Worm (Caenorhabditis elegans): ENCODE data around the gene dgk-2.

Gene dgk-2

DNA sequence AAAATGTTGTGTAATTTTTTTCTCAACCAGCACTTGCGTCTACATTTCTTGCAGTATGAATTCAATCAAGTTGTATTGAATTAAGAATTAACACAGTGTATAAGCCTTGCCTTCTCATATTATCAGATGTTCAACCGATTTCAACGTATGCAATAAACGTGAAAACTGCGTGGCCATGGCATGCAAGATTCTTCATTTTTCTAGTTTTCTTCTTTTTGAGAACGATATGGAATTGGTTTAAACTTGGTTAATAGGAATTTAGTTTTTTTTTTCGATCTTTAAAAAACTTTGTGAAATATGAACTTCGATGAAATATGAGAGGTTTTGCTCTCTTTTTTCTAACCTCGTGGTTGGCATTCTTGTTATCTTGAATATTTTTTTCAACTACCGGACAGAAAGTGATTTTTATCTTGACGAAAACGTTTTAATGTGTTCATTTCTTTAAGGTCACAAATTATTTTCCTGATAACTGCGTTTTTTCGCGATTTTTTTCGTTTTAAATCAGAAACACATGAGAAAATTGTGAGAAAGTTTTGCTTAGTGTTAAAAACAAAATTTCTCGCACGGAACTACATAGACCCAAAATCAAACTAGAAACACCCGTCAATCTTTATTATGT, 26.3 kb upstream of the dgk-2 start:
- TF ChIP-seq lin-15B (tag; optimal IDR thresholded peaks at IDR 0.05), result no peak
- no peak for TF ChIP-seq ztf-11 (tag; optimal IDR thresholded peaks at IDR 0.05)
- TF ChIP-seq R02D3.7 (tag; optimal IDR thresholded peaks at IDR 0.05), result no peak
- TF ChIP-seq pha-4 (tag; optimal IDR thresholded peaks at IDR 0.05), result peak; percentile 5
- no peak for TF ChIP-seq aly-2 (tag; optimal IDR thresholded peaks at IDR 0.05)
- TF ChIP-seq pqm-1 (tag; optimal IDR thresholded peaks at IDR 0.05), result peak; percentile 36
- TF ChIP-seq eor-1 (tag; optimal IDR thresholded peaks at IDR 0.05), result no peak
- TF ChIP-seq daf-12 (tag; optimal IDR thresholded peaks at IDR 0.05), result no peak
- TF ChIP-seq tbx-2 (tag; optimal IDR thresholded peaks at IDR 0.05), result no peak
- TF ChIP-seq elt-2 (tag; optimal IDR thresholded peaks at IDR 0.05), result peak; percentile 80
- no peak for TF ChIP-seq ceh-28 (tag; optimal IDR thresholded peaks at IDR 0.05)
- TF ChIP-seq skn-1 (tag; optimal IDR thresholded peaks at IDR 0.05), result no peak
- no peak for TF ChIP-seq nhr-23 (tag; optimal IDR thresholded peaks at IDR 0.05)
- TF ChIP-seq nhr-77 (tag; optimal IDR thresholded peaks at IDR 0.05), result no peak
- peak; percentile 54 for TF ChIP-seq elt-1 (tag; optimal IDR thresholded peaks at IDR 0.05)
- TF ChIP-seq lin-39 (tag; optimal IDR thresholded peaks at IDR 0.05), result no peak
- peak; percentile 95 for TF ChIP-seq mml-1 (tag; optimal IDR thresholded peaks at IDR 0.05)
- TF ChIP-seq ceh-16 (tag; optimal IDR thresholded peaks at IDR 0.05), result no peak
- TF ChIP-seq fos-1 (tag; optimal IDR thresholded peaks at IDR 0.05), result no peak
- no peak for TF ChIP-seq nhr-43 (tag; optimal IDR thresholded peaks at IDR 0.05; ENCODE audit: poor library complexity, severe bottlenecking)
- TF ChIP-seq nhr-12 (tag; optimal IDR thresholded peaks at IDR 0.05), result no peak
- TF ChIP-seq jun-1 (tag; optimal IDR thresholded peaks at IDR 0.05), result peak; percentile 37

DNA sequence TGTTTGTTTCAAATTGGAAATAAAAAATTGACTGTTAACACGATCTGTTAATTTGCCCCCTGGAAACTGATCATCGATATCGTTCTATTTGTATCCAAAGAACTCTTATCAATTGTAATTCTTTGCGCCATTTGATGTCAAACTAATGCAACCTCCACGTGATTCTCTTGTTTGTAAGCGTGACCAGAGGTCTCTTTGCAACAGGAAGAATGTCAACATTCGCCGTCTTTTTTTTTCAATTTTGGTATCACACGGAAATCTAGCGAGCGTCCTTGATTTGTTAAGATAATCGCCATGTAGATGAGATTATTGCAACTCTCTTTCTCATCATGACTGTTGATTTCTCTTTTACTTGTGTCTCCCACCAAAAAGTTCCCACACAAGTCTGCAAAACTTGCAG, 24.7 kb upstream of the dgk-2 start:
- TF ChIP-seq pha-4 (tag; optimal IDR thresholded peaks at IDR 0.05), result peak; percentile 76
- TF ChIP-seq pqm-1 (tag; optimal IDR thresholded peaks at IDR 0.05), result peak; percentile 74
- TF ChIP-seq nhr-25 (tag; optimal IDR thresholded peaks at IDR 0.05), result peak; percentile 61
- TF ChIP-seq elt-1 (tag; optimal IDR thresholded peaks at IDR 0.05), result peak; percentile 97
- TF ChIP-seq nhr-43 (tag; optimal IDR thresholded peaks at IDR 0.05; ENCODE audit: poor library complexity, severe bottlenecking), result peak; percentile 90
- TF ChIP-seq daf-12 (tag; optimal IDR thresholded peaks at IDR 0.05), result no peak
- TF ChIP-seq nfya-1 (tag; optimal IDR thresholded peaks at IDR 0.05; ENCODE audit: insufficient read depth), result peak; percentile 34
- peak; percentile 77 for TF ChIP-seq elt-2 (tag; optimal IDR thresholded peaks at IDR 0.05)
- no peak for TF ChIP-seq unc-62 (GFP tag; optimal IDR thresholded peaks at IDR 0.05)
- TF ChIP-seq nhr-23 (tag; optimal IDR thresholded peaks at IDR 0.05), result peak; percentile 81
- peak; percentile 28 for TF ChIP-seq jun-1 (tag; optimal IDR thresholded peaks at IDR 0.05)
- peak; percentile 32 for TF ChIP-seq mdl-1 (tag; optimal IDR thresholded peaks at IDR 0.05)
- peak in 1 of 3 experiments; percentile 39 for TF ChIP-seq elt-3 (tag; optimal IDR thresholded peaks at IDR 0.05)
- no peak for TF ChIP-seq ceh-16 (tag; optimal IDR thresholded peaks at IDR 0.05)

DNA sequence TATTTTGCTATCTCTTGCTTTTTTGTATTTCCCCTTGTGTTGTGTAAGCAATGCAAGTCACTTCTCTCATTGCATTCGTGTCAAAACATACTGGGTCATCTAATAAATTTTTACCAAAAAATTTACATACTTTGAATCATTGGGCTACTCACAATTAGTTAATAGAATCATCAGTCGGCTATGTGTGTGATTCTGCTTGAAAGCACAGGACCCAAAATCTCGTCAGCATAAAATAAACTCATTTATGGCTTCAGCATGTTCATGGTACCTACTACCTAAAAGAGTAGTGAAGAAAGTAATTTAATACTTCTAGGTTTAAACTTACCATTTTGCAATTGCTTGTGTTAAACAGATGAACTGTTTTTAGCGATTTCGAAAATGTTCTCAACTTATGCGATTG, 22.2 kb upstream of the dgk-2 start:
- TF ChIP-seq skn-1 (tag; optimal IDR thresholded peaks at IDR 0.05), result no peak
- no peak for TF ChIP-seq mml-1 (tag; optimal IDR thresholded peaks at IDR 0.05)
- no peak for TF ChIP-seq ztf-4 (tag; optimal IDR thresholded peaks at IDR 0.05)
- TF ChIP-seq fkh-2 (tag; optimal IDR thresholded peaks at IDR 0.05), result no peak
- no peak for TF ChIP-seq unc-39 (tag; optimal IDR thresholded peaks at IDR 0.05)
- no peak for TF ChIP-seq elt-2 (tag; optimal IDR thresholded peaks at IDR 0.05)
- TF ChIP-seq nhr-77 (tag; optimal IDR thresholded peaks at IDR 0.05), result peak; percentile 10
- TF ChIP-seq nhr-28 (tag; optimal IDR thresholded peaks at IDR 0.05), result no peak
- no peak for TF ChIP-seq zag-1 (tag; optimal IDR thresholded peaks at IDR 0.05)
- no peak for TF ChIP-seq mdl-1 (tag; optimal IDR thresholded peaks at IDR 0.05)
- TF ChIP-seq nhr-43 (tag; optimal IDR thresholded peaks at IDR 0.05; ENCODE audit: poor library complexity, severe bottlenecking), result peak; percentile 58
- no peak for TF ChIP-seq daf-12 (tag; optimal IDR thresholded peaks at IDR 0.05)
- TF ChIP-seq pha-4 (tag; optimal IDR thresholded peaks at IDR 0.05), result no peak
- no peak for TF ChIP-seq ztf-11 (tag; optimal IDR thresholded peaks at IDR 0.05)
- no peak for TF ChIP-seq nhr-237 (tag; optimal IDR thresholded peaks at IDR 0.05)
- TF ChIP-seq nhr-23 (tag; optimal IDR thresholded peaks at IDR 0.05), result peak; percentile 89
- TF ChIP-seq pqm-1 (tag; optimal IDR thresholded peaks at IDR 0.05), result no peak
- no peak for TF ChIP-seq aly-2 (tag; optimal IDR thresholded peaks at IDR 0.05)
- peak; percentile 36 for TF ChIP-seq ama-1 (optimal IDR thresholded peaks at IDR 0.05)
- TF ChIP-seq elt-1 (tag; optimal IDR thresholded peaks at IDR 0.05), result no peak
- peak; percentile 24 for TF ChIP-seq ceh-82 (tag; optimal IDR thresholded peaks at IDR 0.05)
- peak; percentile 42 for TF ChIP-seq R02D3.7 (tag; optimal IDR thresholded peaks at IDR 0.05)
- no peak for TF ChIP-seq lsy-12 (tag; optimal IDR thresholded peaks at IDR 0.05)
- TF ChIP-seq nhr-67 (tag; optimal IDR thresholded peaks at IDR 0.05), result no peak
- no peak for TF ChIP-seq hmg-11 (tag; optimal IDR thresholded peaks at IDR 0.05)
- no peak for TF ChIP-seq snpc-4 (tag; optimal IDR thresholded peaks at IDR 0.05)
- TF ChIP-seq nhr-25 (tag; optimal IDR thresholded peaks at IDR 0.05), result no peak
- no peak for TF ChIP-seq egl-5 (tag; optimal IDR thresholded peaks at IDR 0.05)
- peak; percentile 41 for TF ChIP-seq tbx-2 (tag; optimal IDR thresholded peaks at IDR 0.05)
- peak; percentile 61 for TF ChIP-seq ceh-28 (tag; optimal IDR thresholded peaks at IDR 0.05)
- peak in 1 of 3 experiments; percentile 56 for TF ChIP-seq elt-3 (tag; optimal IDR thresholded peaks at IDR 0.05)
- TF ChIP-seq ceh-16 (tag; optimal IDR thresholded peaks at IDR 0.05), result no peak
- TF ChIP-seq eor-1 (tag; optimal IDR thresholded peaks at IDR 0.05), result no peak
